Worm (Caenorhabditis elegans) whole organism, L4/young adult: Measurements from ENCODE around the gene F08G12.3.

Experiments
- W03F9.2 ChIP-seq: fragments of 150-350 bp; optimal IDR thresholded peaks from 2 replicates; lab custom pipeline; 2014; ENCODE audit warnings: missing biosample characterization, missing genetic modification characterization
- dao-5 ChIP-seq: sonication (generic microtip); optimal IDR thresholded peaks from 2 replicates; lab custom pipeline; 2016; ENCODE audit warnings: missing genotype, missing genetic modification characterization, moderate library complexity, missing compliant biosample characterization
- him-1 ChIP-seq: sonication (generic microtip); optimal IDR thresholded peaks from 2 replicates; lab custom pipeline; 2016; ENCODE audit warnings: missing genotype, missing genetic modification reagents, missing genetic modification characterization, missing compliant biosample characterization

DNA sequence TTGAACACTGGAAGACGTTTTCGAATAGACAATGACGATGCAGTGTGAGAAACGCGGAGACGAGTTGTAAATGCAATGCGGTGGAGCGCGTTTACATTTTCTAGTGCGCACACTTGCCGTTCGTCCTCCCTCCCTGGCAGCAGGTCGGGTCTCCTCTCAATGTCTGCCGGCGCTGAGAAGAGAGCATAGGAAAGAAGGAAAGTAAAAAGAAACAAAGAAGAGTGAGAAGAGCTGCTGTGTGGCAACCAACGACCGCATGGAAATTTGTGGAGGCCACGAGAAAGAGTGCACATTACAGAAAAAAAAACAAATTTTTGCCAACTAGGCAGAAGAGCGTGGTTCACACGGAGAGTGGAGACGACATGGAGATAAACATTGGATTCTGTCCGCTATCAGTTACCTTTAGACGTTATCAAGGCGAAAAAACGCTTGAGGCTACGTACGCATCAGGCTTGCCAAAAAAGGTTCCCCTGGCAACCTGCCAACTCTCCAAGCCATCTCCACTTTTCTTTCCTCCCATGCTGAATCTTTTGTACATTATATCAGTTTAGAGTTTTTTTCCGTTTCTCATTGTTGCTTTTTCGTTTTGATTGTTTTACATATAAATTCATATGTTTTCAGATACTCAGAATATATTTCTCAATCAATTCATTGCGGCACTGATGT lies at the start of gene F08G12.3, which contains the start of gene snrp-40.1:
- TF ChIP-seq him-1 (tag; lab: Kevin White, UChicago) (peak; percentile 37), dao-5 (no peak), W03F9.2 (tag; lab: Kevin White, UChicago) (no peak)
